Worm (Caenorhabditis elegans) whole organism, early embryonic: Measurements from ENCODE around the gene ctf-18.

Source experiments
- B0310.2 ChIP-seq: sonication (generic microtip); optimal IDR thresholded peaks from 2 replicates; lab custom pipeline; 2016; ENCODE audit warnings: mild to moderate bottlenecking, missing genetic modification characterization, missing compliant biosample characterization
- tbx-37 ChIP-seq: fragments of 200-800 bp; sonication (Bioruptor generic); conservative IDR thresholded peaks from 2 replicates; pipeline ENCODE4 v1.3.6; 2022; ENCODE audit warnings: missing genetic modification reagents, missing genetic modification characterization, missing compliant biosample characterization

- TF ChIP-seq tbx-37 (GFP tag; lab: Robert Waterston, UW) (no peak), B0310.2 (tag; lab: Kevin White, UChicago) (no peak)
These were observed 24.1 kb upstream of the ctf-18 start, which contains the start of gene tsp-12 for ce11 chrIV:10150552-10151004.
